Worm (Caenorhabditis elegans) whole organism, early embryonic: Measurements from ENCODE around the gene dop-2.

Experiments
- B0310.2 ChIP-seq: sonication (generic microtip); optimal IDR thresholded peaks from 2 replicates; lab custom pipeline; 2016; ENCODE audit warnings: mild to moderate bottlenecking, missing genetic modification characterization, missing compliant biosample characterization
- aly-1 ChIP-seq: sonication (generic microtip); optimal IDR thresholded peaks from 2 replicates; lab custom pipeline; 2016; ENCODE audit warnings: missing genetic modification characterization, missing compliant biosample characterization
- ama-1 ChIP-seq: fragments of 150-350 bp; optimal IDR thresholded peaks from 2 replicates; lab custom pipeline; 2014
- ceh-13 ChIP-seq: fragments of 200-800 bp; sonication (Bioruptor generic); optimal IDR thresholded peaks from 2 replicates; lab custom pipeline; 2018; ENCODE audit warnings: mild to moderate bottlenecking, missing genetic modification characterization, missing compliant biosample characterization
- ceh-36 ChIP-seq: sonication (generic microtip); optimal IDR thresholded peaks from 2 replicates; lab custom pipeline; 2016; ENCODE audit warnings: missing genetic modification characterization, inconsistent platforms, missing compliant biosample characterization
- ets-7 ChIP-seq: sonication (generic microtip); optimal IDR thresholded peaks from 2 replicates; lab custom pipeline; 2016; ENCODE audit warnings: missing genotype, missing genetic modification characterization, missing compliant biosample characterization
- hmg-4 ChIP-seq: fragments of 200-800 bp; sonication (Bioruptor generic); optimal IDR thresholded peaks from 2 replicates; lab custom pipeline; 2018; ENCODE audit warnings: mild to moderate bottlenecking, missing genetic modification characterization, missing compliant biosample characterization
- pes-1 ChIP-seq: fragments of 200-800 bp; sonication (Bioruptor generic); IDR thresholded peaks from 2 replicates; pipeline ENCODE4 v1.3.6; 2022; ENCODE audit warnings: missing genetic modification reagents, missing genetic modification characterization, missing compliant biosample characterization
- scrt-1 ChIP-seq: fragments of 200-800 bp; sonication (Bioruptor generic); IDR thresholded peaks from 2 replicates; pipeline ENCODE4 v1.3.6; 2022; ENCODE audit warnings: missing genetic modification characterization, missing compliant biosample characterization
- tbx-37 ChIP-seq: fragments of 200-800 bp; sonication (Bioruptor generic); conservative IDR thresholded peaks from 2 replicates; pipeline ENCODE4 v1.3.6; 2022; ENCODE audit warnings: missing genetic modification reagents, missing genetic modification characterization, missing compliant biosample characterization
- tra-4 ChIP-seq: sonication (generic microtip); optimal IDR thresholded peaks from 2 replicates; lab custom pipeline; 2017; ENCODE audit warnings: missing genetic modification characterization, missing compliant biosample characterization

DNA sequence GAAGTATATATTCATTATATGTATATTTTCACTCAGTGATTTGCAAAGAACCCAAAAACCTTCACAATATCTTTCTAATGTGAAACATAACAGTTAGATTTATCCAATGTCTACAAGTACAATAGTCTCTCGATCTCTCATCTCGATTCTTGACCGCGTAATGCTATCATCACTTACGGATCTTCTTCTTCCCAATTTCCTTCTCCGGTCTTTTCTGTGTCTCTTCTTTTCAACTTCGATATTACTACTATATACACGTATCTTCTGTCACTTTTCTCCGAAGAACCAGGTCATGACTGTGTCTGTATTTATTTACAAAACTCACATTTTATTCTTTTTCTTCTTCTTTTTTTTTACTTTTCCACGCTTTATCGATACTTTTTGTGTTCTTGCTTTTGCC, 19.8 kb upstream of the dop-2 start:
- TF ChIP-seq aly-1 (no peak), ama-1 (lab: Kevin White, UChicago) (no peak), ceh-36 (tag; lab: Kevin White, UChicago) (no peak), B0310.2 (tag; lab: Kevin White, UChicago) (no peak), scrt-1 (GFP tag; lab: Robert Waterston, UW) (no peak), pes-1 (GFP tag; lab: Robert Waterston, UW) (no peak), tra-4 (tag; lab: Kevin White, UChicago) (no peak), tbx-37 (GFP tag; lab: Robert Waterston, UW) (no peak), ets-7 (tag; lab: Kevin White, UChicago) (no peak), ceh-13 (GFP tag; lab: Kevin White, UChicago) (no peak), hmg-4 (GFP tag; lab: Kevin White, UChicago) (no peak)
